Fruit fly (Drosophila melanogaster) whole organism, pupa: ENCODE results near the gene RasGAP1.

Experiments
- CG10348 ChIP-seq: fragments of 200-800 bp; sonication (Bioruptor generic); IDR thresholded peaks from 2 replicates; pipeline ENCODE4 v1.3.6; 2022; ENCODE audit warnings: missing biosample characterization, missing genetic modification characterization
- CG12605 ChIP-seq: fragments of 200-800 bp; sonication (Bioruptor generic); IDR thresholded peaks from 2 replicates; pipeline ENCODE4 v1.3.6; 2022; ENCODE audit warnings: missing biosample characterization, missing genetic modification characterization
- CG14655 ChIP-seq: fragments of 200-800 bp; sonication (Bioruptor generic); optimal IDR thresholded peaks from 3 replicates; lab custom pipeline; 2017; ENCODE audit warnings: mild to moderate bottlenecking, missing biosample characterization, missing genetic modification reagents, missing genetic modification characterization
- CG15710 ChIP-seq: fragments of 200-800 bp; sonication (Bioruptor generic); optimal IDR thresholded peaks from 2 replicates; lab custom pipeline; 2018; ENCODE audit warnings: missing biosample characterization, mild to moderate bottlenecking, missing genetic modification characterization, moderate library complexity
- CG17806 ChIP-seq: fragments of 200-800 bp; sonication (Bioruptor generic); optimal IDR thresholded peaks from 2 replicates; lab custom pipeline; 2018; ENCODE audit warnings: missing biosample characterization, mild to moderate bottlenecking, missing genetic modification characterization, moderate library complexity
- CG8159 ChIP-seq: fragments of 200-800 bp; sonication (Bioruptor generic); optimal IDR thresholded peaks from 3 replicates; lab custom pipeline; 2018; ENCODE audit warnings: missing biosample characterization, mild to moderate bottlenecking, missing genetic modification characterization, moderate library complexity
- CG8301 ChIP-seq: fragments of 200-800 bp; sonication (Bioruptor generic); optimal IDR thresholded peaks from 2 replicates; lab custom pipeline; 2018; ENCODE audit warnings: missing biosample characterization, mild to moderate bottlenecking, missing genetic modification characterization
- EcR ChIP-seq: fragments of 200-800 bp; sonication (Bioruptor generic); optimal IDR thresholded peaks from 3 replicates; lab custom pipeline; 2019; ENCODE audit warnings: missing biosample characterization, missing genetic modification characterization, mild to moderate bottlenecking, moderate library complexity, missing genetic modification reagents
- Ets98B ChIP-seq: fragments of 200-800 bp; sonication (Bioruptor generic); IDR thresholded peaks from 2 replicates; pipeline ENCODE4 v1.3.6; 2022; ENCODE audit warnings: missing biosample characterization, missing genetic modification characterization
- Snoo ChIP-seq: fragments of 200-800 bp; sonication (Bioruptor generic); optimal IDR thresholded peaks from 3 replicates; lab custom pipeline; 2017; ENCODE audit warnings: missing biosample characterization, mild to moderate bottlenecking, missing genetic modification characterization, inconsistent platforms
- gl ChIP-seq: fragments of 200-800 bp; sonication (Bioruptor generic); optimal IDR thresholded peaks from 2 replicates; lab custom pipeline; 2018; ENCODE audit warnings: missing biosample characterization, mild to moderate bottlenecking, missing genetic modification characterization
- rn ChIP-seq: fragments of 200-800 bp; sonication (Bioruptor generic); IDR thresholded peaks from 2 replicates; pipeline ENCODE4 v1.3.6; 2022; ENCODE audit warnings: missing biosample characterization, missing genetic modification characterization

- TF ChIP-seq CG8159 (tag; lab: Kevin White, UChicago) = peak; percentile 17
- 0 out of 2 replicates have a peak, but pooled peaks have one; percentile 14 for TF ChIP-seq CG12605 (GFP tag; lab: Robert Waterston, UW)
- no peak for TF ChIP-seq rn (GFP tag; lab: Robert Waterston, UW)
- TF ChIP-seq CG10348 = no peak
- no peak for TF ChIP-seq EcR (GFP tag; lab: Kevin White, UChicago)
- TF ChIP-seq CG8301 = no peak
- TF ChIP-seq gl (tag; lab: Kevin White, UChicago) = peak; percentile 25
- no peak for TF ChIP-seq Snoo (tag; lab: Kevin White, UChicago)
- no peak for TF ChIP-seq CG17806 (tag; lab: Kevin White, UChicago)
- peak; percentile 28 for TF ChIP-seq CG14655
- peak; percentile 62 for TF ChIP-seq CG15710
- TF ChIP-seq Ets98B (GFP tag; lab: Robert Waterston, UW) = no peak
Measured at dm6 chr3L:9853140-9853746, 1.8 kb downstream of the RasGAP1 start.
